Worm (Caenorhabditis elegans) whole organism, mixed stage, embryonic: ENCODE data around the gene K03A11.6.

Source experiments
- M03D4.4 ChIP-seq: sonication (generic microtip); optimal IDR thresholded peaks from 2 replicates; lab custom pipeline; 2017; ENCODE audit warnings: mild to moderate bottlenecking, missing genetic modification characterization, missing compliant biosample characterization
- bed-3 ChIP-seq: fragments of 200-800 bp; sonication (Bioruptor generic); optimal IDR thresholded peaks from 3 replicates; lab custom pipeline; 2018; ENCODE audit warnings: mild to moderate bottlenecking, missing genetic modification characterization, moderate library complexity, missing compliant biosample characterization
- ceh-39 ChIP-seq: fragments of 150-350 bp; optimal IDR thresholded peaks from 2 replicates; lab custom pipeline; 2014; ENCODE audit warnings: missing biosample characterization, missing genetic modification characterization
- ceh-43 ChIP-seq: fragments of 200-800 bp; sonication (Bioruptor generic); optimal IDR thresholded peaks from 2 replicates; lab custom pipeline; 2018; ENCODE audit warnings: mild to moderate bottlenecking, missing genetic modification characterization, moderate library complexity, missing compliant biosample characterization
- ceh-83 ChIP-seq: fragments of 200-800 bp; sonication (Bioruptor generic); optimal IDR thresholded peaks from 2 replicates; lab custom pipeline; 2018; ENCODE audit warnings: mild to moderate bottlenecking, missing genetic modification characterization, missing compliant biosample characterization
- ces-1 ChIP-seq: fragments of 150-350 bp; optimal IDR thresholded peaks from 2 replicates; lab custom pipeline; 2014; ENCODE audit warnings: missing biosample characterization, missing genetic modification reagents, missing genetic modification characterization
- cnd-1 ChIP-seq: fragments of 200-800 bp; sonication (Bioruptor generic); optimal IDR thresholded peaks from 2 replicates; lab custom pipeline; 2018; ENCODE audit warnings: mild to moderate bottlenecking, missing genetic modification characterization, missing compliant biosample characterization
- drap-1 ChIP-seq: fragments of 200-800 bp; sonication (Bioruptor generic); optimal IDR thresholded peaks from 3 replicates; lab custom pipeline; 2018; ENCODE audit warnings: mild to moderate bottlenecking, missing genetic modification characterization, missing compliant biosample characterization
- elt-1 ChIP-seq: sonication (generic microtip); optimal IDR thresholded peaks from 2 replicates; lab custom pipeline; 2017; ENCODE audit warnings: missing genetic modification characterization, mild to moderate bottlenecking, missing compliant biosample characterization, antibody characterized with exemption, moderate library complexity, borderline replicate concordance; ENCODE audit not compliant: insufficient read depth
- elt-3 ChIP-seq: fragments of 150-350 bp; optimal IDR thresholded peaks from 2 replicates; lab custom pipeline; 2014; ENCODE audit warnings: missing biosample characterization, missing genetic modification characterization
- flh-1 ChIP-seq: fragments of 200-800 bp; sonication (Bioruptor generic); optimal IDR thresholded peaks from 2 replicates; lab custom pipeline; 2018; ENCODE audit warnings: mild to moderate bottlenecking, missing genetic modification characterization, moderate library complexity, missing compliant biosample characterization
- hlh-1 ChIP-seq: fragments of 150-350 bp; optimal IDR thresholded peaks from 2 replicates; lab custom pipeline; 2014; ENCODE audit warnings: missing biosample characterization, missing genetic modification reagents, missing genetic modification characterization
- lin-13 ChIP-seq: fragments of 150-350 bp; optimal IDR thresholded peaks from 2 replicates; lab custom pipeline; 2014; ENCODE audit warnings: missing biosample characterization, missing genetic modification characterization
- lin-32 ChIP-seq: fragments of 200-800 bp; sonication (Bioruptor generic); optimal IDR thresholded peaks from 2 replicates; lab custom pipeline; 2018; ENCODE audit warnings: mild to moderate bottlenecking, missing genetic modification characterization, missing compliant biosample characterization
- lsy-2 ChIP-seq: fragments of 150-350 bp; optimal IDR thresholded peaks from 2 replicates; lab custom pipeline; 2014; ENCODE audit warnings: missing biosample characterization, missing genetic modification characterization
- mab-5 ChIP-seq: fragments of 150-350 bp; optimal IDR thresholded peaks from 2 replicates; lab custom pipeline; 2014; ENCODE audit warnings: missing biosample characterization, missing genetic modification characterization
- mep-1 ChIP-seq: fragments of 150-350 bp; optimal IDR thresholded peaks from 2 replicates; lab custom pipeline; 2017; ENCODE audit warnings: missing biosample characterization, missing genetic modification reagents, missing genetic modification characterization, inconsistent platforms
- nhr-2 ChIP-seq: fragments of 150-350 bp; optimal IDR thresholded peaks from 2 replicates; lab custom pipeline; 2014; ENCODE audit warnings: missing biosample characterization, missing genetic modification characterization
- nhr-237 ChIP-seq: fragments of 150-350 bp; optimal IDR thresholded peaks from 2 replicates; lab custom pipeline; 2014; ENCODE audit warnings: missing biosample characterization, missing genetic modification characterization
- nhr-28 ChIP-seq: fragments of 150-350 bp; optimal IDR thresholded peaks from 2 replicates; lab custom pipeline; 2014; ENCODE audit warnings: missing biosample characterization, missing genetic modification characterization
- nhr-76 ChIP-seq: sonication (generic microtip); optimal IDR thresholded peaks from 2 replicates; lab custom pipeline; 2017; ENCODE audit warnings: missing biosample characterization, missing genetic modification characterization
- pha-4 ChIP-seq: fragments of 150-350 bp; optimal IDR thresholded peaks from 2 replicates; lab custom pipeline; 2018; ENCODE audit warnings: missing biosample characterization, missing genetic modification reagents, missing genetic modification characterization
- snpc-4 ChIP-seq: fragments of 150-350 bp; optimal IDR thresholded peaks from 2 replicates; lab custom pipeline; 2014; ENCODE audit warnings: missing biosample characterization, missing genetic modification characterization
- sptf-1 ChIP-seq: sonication (generic microtip); optimal IDR thresholded peaks from 2 replicates; lab custom pipeline; 2017; ENCODE audit warnings: mild to moderate bottlenecking, missing genetic modification characterization, moderate library complexity, missing compliant biosample characterization
- tbx-8 ChIP-seq: fragments of 200-800 bp; sonication (Bioruptor generic); optimal IDR thresholded peaks from 2 replicates; lab custom pipeline; 2018; ENCODE audit warnings: mild to moderate bottlenecking, missing genetic modification characterization, moderate library complexity, missing compliant biosample characterization
- unc-120 ChIP-seq: sonication (generic microtip); optimal IDR thresholded peaks from 2 replicates; lab custom pipeline; 2017; ENCODE audit warnings: missing genetic modification characterization, missing compliant biosample characterization; ENCODE audit not compliant: poor library complexity, severe bottlenecking
- unc-62 ChIP-seq: fragments of 150-350 bp; optimal IDR thresholded peaks from 2 replicates; lab custom pipeline; 2014; ENCODE audit warnings: missing biosample characterization, missing genetic modification reagents, missing genetic modification characterization
- zip-8 ChIP-seq: fragments of 150-350 bp; optimal IDR thresholded peaks from 2 replicates; lab custom pipeline; 2014; ENCODE audit warnings: missing biosample characterization, missing genetic modification characterization
- ztf-11 ChIP-seq: fragments of 150-350 bp; optimal IDR thresholded peaks from 2 replicates; lab custom pipeline; 2014; ENCODE audit warnings: missing biosample characterization, missing genetic modification characterization

Gene K03A11.6

DNA sequence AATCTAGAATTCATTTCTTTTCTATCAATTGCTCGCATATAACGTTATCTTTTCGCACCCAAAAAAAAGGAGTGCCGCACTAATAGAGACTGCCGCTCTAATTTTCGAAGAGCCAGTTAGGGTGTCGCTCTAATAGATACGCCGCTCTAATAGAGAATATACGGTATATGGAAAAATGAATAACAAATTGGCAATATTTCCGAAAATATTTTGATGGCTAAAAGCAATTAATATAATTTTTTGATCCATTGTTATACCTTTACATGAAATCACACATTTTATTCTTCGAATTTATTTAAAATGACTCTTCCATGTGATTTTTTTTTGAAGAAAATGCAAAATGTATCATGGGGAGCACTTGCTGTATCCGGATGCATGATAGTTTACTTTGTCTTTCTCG, 22.2 kb downstream of the K03A11.6 start, which contains the start of gene K03A11.4:
K03A11.4 (plus strand) TSS at position 301 of the 400 bp plus-strand sequence.
- TF ChIP-seq elt-3, result no peak
- no peak for TF ChIP-seq nhr-237 (tag; lab: Kevin White, UChicago)
- TF ChIP-seq nhr-76 (tag; lab: Kevin White, UChicago), result no peak

DNA sequence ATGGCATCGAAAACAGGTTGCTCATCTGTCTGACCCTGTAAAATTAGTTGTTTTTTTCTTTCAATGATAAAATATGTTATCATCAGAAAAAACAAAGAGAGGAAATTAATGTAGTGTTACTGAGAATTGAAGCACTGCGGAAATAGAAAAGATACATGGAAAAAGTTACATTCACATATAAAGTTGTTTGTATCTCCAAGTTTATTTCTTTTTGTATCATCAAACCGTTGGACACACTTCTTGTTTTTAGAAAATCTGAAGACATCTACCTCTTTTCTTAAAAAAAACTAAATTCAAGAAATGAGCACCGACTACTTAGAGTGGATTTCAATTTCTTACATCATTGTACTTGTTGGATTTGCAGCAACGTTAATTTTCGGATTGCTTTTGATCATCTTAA, 26.7 kb downstream of the K03A11.6 start, which contains the start of gene str-10:
str-10 (plus strand) TSS at position 301 of the 400 bp plus-strand sequence.
- no peak for TF ChIP-seq ces-1 (GFP tag; lab: Kevin White, UChicago)
- no peak for TF ChIP-seq zip-8 (tag; lab: Kevin White, UChicago)
- TF ChIP-seq unc-120 (tag; lab: Kevin White, UChicago), result no peak
- TF ChIP-seq nhr-237 (tag; lab: Kevin White, UChicago), result no peak
- no peak for TF ChIP-seq cnd-1 (tag; lab: Kevin White, UChicago)
- TF ChIP-seq hlh-1 (tag; lab: Kevin White, UChicago), result no peak
- TF ChIP-seq flh-1 (GFP tag; lab: Kevin White, UChicago), result no peak
- no peak for TF ChIP-seq mep-1 (tag; lab: Kevin White, UChicago)
- no peak for TF ChIP-seq ceh-43
- TF ChIP-seq sptf-1 (tag; lab: Kevin White, UChicago), result no peak
- no peak for TF ChIP-seq bed-3 (GFP tag; lab: Kevin White, UChicago)
- TF ChIP-seq nhr-2 (tag; lab: Kevin White, UChicago), result no peak
- TF ChIP-seq nhr-76 (tag; lab: Kevin White, UChicago), result no peak
- no peak for TF ChIP-seq nhr-28 (tag; lab: Kevin White, UChicago)
- TF ChIP-seq lin-32 (GFP tag; lab: Kevin White, UChicago), result no peak

DNA sequence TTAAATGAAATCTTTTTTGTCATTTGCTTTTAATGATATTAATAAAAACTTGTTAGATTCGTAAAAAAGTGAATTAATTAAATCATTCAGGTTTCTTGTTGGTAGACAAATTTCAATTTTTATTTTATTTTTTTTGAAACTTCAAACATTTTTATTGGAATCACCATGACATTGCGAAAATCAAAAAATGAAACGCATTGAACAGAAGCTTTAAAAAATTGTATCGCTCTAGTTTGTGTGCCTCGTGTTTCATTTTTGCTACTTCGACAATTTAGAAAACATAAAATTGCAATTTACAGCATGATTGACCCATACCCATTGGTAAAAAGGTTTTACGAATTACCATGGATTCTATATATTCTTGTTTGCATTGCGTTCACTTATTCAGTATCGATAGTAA, 28.6 kb downstream of the K03A11.6 start, which contains the start of gene R03G8.1:
R03G8.1 (plus strand) TSS at position 301 of the 400 bp plus-strand sequence.
- TF ChIP-seq cnd-1 (tag; lab: Kevin White, UChicago), result no peak

DNA sequence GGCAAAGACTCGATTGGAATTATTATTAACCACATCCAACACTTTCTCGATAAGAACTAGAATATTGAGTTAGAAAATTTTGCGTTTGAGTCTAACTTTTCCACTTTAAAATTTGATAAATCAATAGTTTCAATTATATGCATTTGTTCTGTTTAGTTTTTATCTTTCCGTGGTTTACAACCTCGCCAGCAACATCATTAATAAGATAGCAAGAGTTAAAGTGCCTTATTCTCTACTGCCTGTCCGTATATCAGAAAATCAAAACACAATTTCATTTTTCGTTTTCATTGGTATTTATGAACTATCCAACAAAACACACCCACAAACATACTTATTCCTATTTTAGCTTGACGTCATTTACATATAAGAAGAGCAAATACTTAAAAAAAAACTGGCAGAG, 32.9 kb downstream of the K03A11.6 start:
- no peak for TF ChIP-seq sptf-1 (tag; lab: Kevin White, UChicago)
- no peak for TF ChIP-seq drap-1
- no peak for TF ChIP-seq hlh-1 (tag; lab: Kevin White, UChicago)
- no peak for TF ChIP-seq M03D4.4 (tag; lab: Kevin White, UChicago)
- no peak for TF ChIP-seq bed-3 (GFP tag; lab: Kevin White, UChicago)
- no peak for TF ChIP-seq ceh-83 (GFP tag; lab: Kevin White, UChicago)
- no peak for TF ChIP-seq mep-1 (tag; lab: Kevin White, UChicago)
- no peak for TF ChIP-seq nhr-76 (tag; lab: Kevin White, UChicago)
- no peak for TF ChIP-seq nhr-237 (tag; lab: Kevin White, UChicago)
- no peak for TF ChIP-seq zip-8 (tag; lab: Kevin White, UChicago)
- TF ChIP-seq lin-32 (GFP tag; lab: Kevin White, UChicago), result no peak
- TF ChIP-seq ceh-39, result no peak
- TF ChIP-seq ztf-11 (tag; lab: Kevin White, UChicago), result no peak
- TF ChIP-seq unc-120 (tag; lab: Kevin White, UChicago), result no peak
- TF ChIP-seq cnd-1 (tag; lab: Kevin White, UChicago), result no peak
- TF ChIP-seq, all 35 proteins: peak for 0

DNA sequence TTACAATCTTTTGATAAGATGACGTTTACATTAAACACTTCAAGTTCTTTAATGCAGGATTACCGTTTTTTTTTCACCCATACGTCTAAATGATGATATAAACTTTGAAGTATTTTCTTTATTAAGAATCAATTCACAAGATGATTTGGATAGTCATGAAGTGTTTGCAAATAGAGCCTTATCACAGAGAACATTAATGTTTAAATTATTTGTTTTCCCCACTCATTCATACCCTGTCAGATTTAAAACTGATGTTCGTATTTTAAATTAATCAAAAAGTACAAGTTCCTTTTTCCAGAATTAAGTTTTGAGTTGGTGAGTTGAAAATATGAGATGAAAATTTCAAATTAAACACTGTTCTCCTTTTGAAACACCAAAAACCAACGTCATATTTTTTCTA, 35.0 kb downstream of the K03A11.6 start, which contains the start of gene R03G8.3:
R03G8.3 (plus strand) TSS at position 301 of the 400 bp plus-strand sequence.
- TF ChIP-seq unc-62 (GFP tag; lab: Kevin White, UChicago) (no peak), ces-1 (GFP tag; lab: Kevin White, UChicago) (no peak), snpc-4 (no peak), M03D4.4 (tag; lab: Kevin White, UChicago) (no peak), lsy-2 (tag; lab: Kevin White, UChicago) (no peak), elt-3 (no peak), pha-4 (no peak), mab-5 (no peak), tbx-8 (GFP tag; lab: Kevin White, UChicago) (no peak), unc-120 (tag; lab: Kevin White, UChicago) (no peak), elt-1 (tag; lab: Kevin White, UChicago) (no peak), nhr-76 (tag; lab: Kevin White, UChicago) (no peak), lin-13 (tag; lab: Kevin White, UChicago) (no peak), mep-1 (tag; lab: Kevin White, UChicago) (no peak), lin-32 (GFP tag; lab: Kevin White, UChicago) (no peak), ceh-83 (GFP tag; lab: Kevin White, UChicago) (no peak), flh-1 (GFP tag; lab: Kevin White, UChicago) (no peak), nhr-2 (tag; lab: Kevin White, UChicago) (no peak), drap-1 (no peak), nhr-237 (tag; lab: Kevin White, UChicago) (no peak)
